Worm (Caenorhabditis elegans) whole organism, L1 larva: ENCODE results near the gene bli-2.

Source experiments
- C16A3.4 ChIP-seq: fragments of 150-350 bp; optimal IDR thresholded peaks from 2 replicates; lab custom pipeline; 2014; ENCODE audit warnings: missing biosample characterization, missing genetic modification characterization
- C34B4.2 ChIP-seq: sonication (generic microtip); optimal IDR thresholded peaks from 2 replicates; lab custom pipeline; 2017; ENCODE audit warnings: mild to moderate bottlenecking, missing genetic modification characterization, missing compliant biosample characterization
- F16B12.6 ChIP-seq: fragments of 150-350 bp; optimal IDR thresholded peaks from 2 replicates; lab custom pipeline; 2014; ENCODE audit warnings: missing biosample characterization, missing genetic modification characterization
- alr-1 ChIP-seq: fragments of 200-800 bp; sonication (Bioruptor generic); optimal IDR thresholded peaks from 2 replicates; lab custom pipeline; 2018; ENCODE audit warnings: borderline replicate concordance, mild to moderate bottlenecking, missing genetic modification characterization, missing compliant biosample characterization
- ama-1 ChIP-seq: fragments of 150-350 bp; optimal IDR thresholded peaks from 2 replicates; lab custom pipeline; 2014
- ceh-63 ChIP-seq: fragments of 200-800 bp; sonication (Bioruptor generic); optimal IDR thresholded peaks from 2 replicates; lab custom pipeline; 2018; ENCODE audit warnings: mild to moderate bottlenecking, missing genetic modification characterization, missing compliant biosample characterization
- ceh-82 ChIP-seq, 3 experiments: fragments of 150-350 bp in 1 of 3; sonication (generic microtip) in 2 of 3; optimal IDR thresholded peaks; 2 replicates each; lab custom pipeline; 2014 to 2017; ENCODE audit warnings: missing biosample characterization in 3 of 3, missing genetic modification characterization in 3 of 3
- ceh-88 ChIP-seq: fragments of 200-800 bp; sonication (Bioruptor generic); IDR thresholded peaks from 2 replicates; pipeline ENCODE4 v1.3.6; 2022; ENCODE audit warnings: missing genetic modification characterization, missing compliant biosample characterization
- dpl-1 ChIP-seq, 3 experiments: fragments of 150-350 bp in 2 of 3; sonication (generic microtip) in 1 of 3; optimal IDR thresholded peaks; 2 replicates each; lab custom pipeline; 2014 to 2017; ENCODE audit warnings: missing biosample characterization in 3 of 3, missing genetic modification characterization in 3 of 3, missing genetic modification reagents in 3 of 3
- efl-1 ChIP-seq, 4 experiments: fragments of 150-350 bp; optimal IDR thresholded peaks in 3 of 4; peaks in 1 of 4; 1 replicate in 1 of 4; 2 replicates in 3 of 4; lab custom pipeline; 2014; ENCODE audit warnings: missing biosample characterization in 2 of 4, missing genetic modification characterization in 2 of 4, missing genetic modification reagents in 2 of 4
- efl-3 ChIP-seq: fragments of 200-800 bp; sonication (Bioruptor generic); optimal IDR thresholded peaks from 2 replicates; lab custom pipeline; 2018; ENCODE audit warnings: mild to moderate bottlenecking, missing genetic modification characterization, missing compliant biosample characterization
- egl-13 ChIP-seq: sonication (generic microtip); optimal IDR thresholded peaks from 2 replicates; lab custom pipeline; 2016; ENCODE audit warnings: missing genotype, missing genetic modification reagents, missing genetic modification characterization, missing compliant biosample characterization
- elt-3 ChIP-seq, 6 experiments: fragments of 150-350 bp in 1 of 6; sonication (generic microtip); optimal IDR thresholded peaks; 2 replicates each; lab custom pipeline; 2017 to 2018; ENCODE audit warnings: missing biosample characterization in 6 of 6, missing genetic modification characterization in 6 of 6, inconsistent platforms in 1 of 6
- fos-1 ChIP-seq: fragments of 150-350 bp; optimal IDR thresholded peaks from 2 replicates; lab custom pipeline; 2014; ENCODE audit warnings: missing biosample characterization, missing genetic modification characterization
- grh-1 ChIP-seq: fragments of 200-800 bp; sonication (Bioruptor generic); IDR thresholded peaks from 2 replicates; pipeline ENCODE4 v1.3.6; 2022; ENCODE audit warnings: missing genetic modification reagents, missing genetic modification characterization, missing compliant biosample characterization
- hpl-2 ChIP-seq: fragments of 150-350 bp; optimal IDR thresholded peaks from 2 replicates; lab custom pipeline; 2014; ENCODE audit warnings: missing biosample characterization, missing genetic modification reagents, missing genetic modification characterization
- irx-1 ChIP-seq: sonication (generic microtip); optimal IDR thresholded peaks from 2 replicates; lab custom pipeline; 2016; ENCODE audit warnings: missing genetic modification characterization, missing compliant biosample characterization
- jun-1 ChIP-seq: fragments of 150-350 bp; optimal IDR thresholded peaks from 2 replicates; lab custom pipeline; 2014; ENCODE audit warnings: missing biosample characterization, missing genetic modification reagents, missing genetic modification characterization
- lin-15B ChIP-seq: fragments of 150-350 bp; sonication (generic microtip); optimal IDR thresholded peaks from 3 replicates; lab custom pipeline; 2014; ENCODE audit warnings: missing biosample characterization, missing genetic modification characterization
- lin-39 ChIP-seq: fragments of 150-350 bp; optimal IDR thresholded peaks from 2 replicates; lab custom pipeline; 2014; ENCODE audit warnings: missing biosample characterization, missing genetic modification reagents, missing genetic modification characterization
- lir-3 ChIP-seq: sonication (generic microtip); optimal IDR thresholded peaks from 2 replicates; lab custom pipeline; 2016; ENCODE audit warnings: mild to moderate bottlenecking, missing genetic modification characterization, moderate library complexity, missing compliant biosample characterization; ENCODE audit not compliant: poor library complexity
- lsy-2 ChIP-seq, 2 experiments: fragments of 150-350 bp; optimal IDR thresholded peaks; 2 replicates each; lab custom pipeline; 2014; ENCODE audit warnings: missing biosample characterization in 2 of 2, missing genetic modification characterization in 2 of 2
- mab-9 ChIP-seq: fragments of 200-800 bp; sonication (Bioruptor generic); IDR thresholded peaks from 2 replicates; pipeline ENCODE4 v1.3.6; 2022; ENCODE audit warnings: missing genetic modification reagents, missing genetic modification characterization, missing compliant biosample characterization
- nhr-19 ChIP-seq: fragments of 200-800 bp; sonication (Bioruptor generic); conservative IDR thresholded peaks from 2 replicates; pipeline ENCODE4 v1.3.6; 2022; ENCODE audit warnings: missing genetic modification characterization, missing compliant biosample characterization
- nhr-20 ChIP-seq: sonication (generic microtip); optimal IDR thresholded peaks from 2 replicates; lab custom pipeline; 2016; ENCODE audit warnings: mild to moderate bottlenecking, missing genetic modification characterization, missing compliant biosample characterization
- nhr-28 ChIP-seq: fragments of 150-350 bp; optimal IDR thresholded peaks from 2 replicates; lab custom pipeline; 2014; ENCODE audit warnings: missing biosample characterization, missing genetic modification characterization
- nhr-71 ChIP-seq: sonication (generic microtip); optimal IDR thresholded peaks from 2 replicates; lab custom pipeline; 2016; ENCODE audit warnings: mild to moderate bottlenecking, missing genetic modification characterization, moderate library complexity, missing compliant biosample characterization
- nhr-90 ChIP-seq: sonication (generic microtip); optimal IDR thresholded peaks from 2 replicates; lab custom pipeline; 2016; ENCODE audit warnings: mild to moderate bottlenecking, missing genetic modification characterization, missing compliant biosample characterization; ENCODE audit not compliant: poor library complexity
- pag-3 ChIP-seq: sonication (generic microtip); optimal IDR thresholded peaks from 2 replicates; lab custom pipeline; 2017; ENCODE audit warnings: missing genetic modification characterization, mild to moderate bottlenecking, missing compliant biosample characterization, antibody characterized with exemption, borderline replicate concordance; ENCODE audit not compliant: insufficient read depth
- snu-23 ChIP-seq: sonication (generic microtip); optimal IDR thresholded peaks from 2 replicates; lab custom pipeline; 2016; ENCODE audit warnings: missing genetic modification characterization, missing compliant biosample characterization
- sptf-1 ChIP-seq: fragments of 150-350 bp; optimal IDR thresholded peaks from 2 replicates; lab custom pipeline; 2014; ENCODE audit warnings: missing biosample characterization, missing genetic modification characterization
- sup-37 ChIP-seq: fragments of 200-800 bp; sonication (Bioruptor generic); optimal IDR thresholded peaks from 2 replicates; lab custom pipeline; 2018; ENCODE audit warnings: mild to moderate bottlenecking, missing genetic modification characterization, missing compliant biosample characterization
- swsn-7 ChIP-seq: sonication (generic microtip); optimal IDR thresholded peaks from 2 replicates; lab custom pipeline; 2016; ENCODE audit warnings: missing genetic modification characterization, missing compliant biosample characterization
- tlp-1 ChIP-seq: fragments of 150-350 bp; optimal IDR thresholded peaks from 2 replicates; lab custom pipeline; 2014; ENCODE audit warnings: missing biosample characterization, missing genetic modification characterization
- unc-130 ChIP-seq: fragments of 150-350 bp; optimal IDR thresholded peaks from 2 replicates; lab custom pipeline; 2017; ENCODE audit warnings: missing biosample characterization, missing genetic modification characterization, inconsistent platforms
- unc-62 ChIP-seq: fragments of 150-350 bp; optimal IDR thresholded peaks from 2 replicates; lab custom pipeline; 2014; ENCODE audit warnings: missing biosample characterization, missing genetic modification reagents, missing genetic modification characterization
- unc-98 ChIP-seq: fragments of 200-800 bp; sonication (Bioruptor generic); IDR thresholded peaks from 2 replicates; pipeline ENCODE4 v1.3.6; 2022; ENCODE audit warnings: missing genetic modification characterization, missing compliant biosample characterization
- ztf-4 ChIP-seq: fragments of 150-350 bp; optimal IDR thresholded peaks from 2 replicates; lab custom pipeline; 2014; ENCODE audit warnings: missing biosample characterization, missing genetic modification characterization

Gene bli-2

DNA sequence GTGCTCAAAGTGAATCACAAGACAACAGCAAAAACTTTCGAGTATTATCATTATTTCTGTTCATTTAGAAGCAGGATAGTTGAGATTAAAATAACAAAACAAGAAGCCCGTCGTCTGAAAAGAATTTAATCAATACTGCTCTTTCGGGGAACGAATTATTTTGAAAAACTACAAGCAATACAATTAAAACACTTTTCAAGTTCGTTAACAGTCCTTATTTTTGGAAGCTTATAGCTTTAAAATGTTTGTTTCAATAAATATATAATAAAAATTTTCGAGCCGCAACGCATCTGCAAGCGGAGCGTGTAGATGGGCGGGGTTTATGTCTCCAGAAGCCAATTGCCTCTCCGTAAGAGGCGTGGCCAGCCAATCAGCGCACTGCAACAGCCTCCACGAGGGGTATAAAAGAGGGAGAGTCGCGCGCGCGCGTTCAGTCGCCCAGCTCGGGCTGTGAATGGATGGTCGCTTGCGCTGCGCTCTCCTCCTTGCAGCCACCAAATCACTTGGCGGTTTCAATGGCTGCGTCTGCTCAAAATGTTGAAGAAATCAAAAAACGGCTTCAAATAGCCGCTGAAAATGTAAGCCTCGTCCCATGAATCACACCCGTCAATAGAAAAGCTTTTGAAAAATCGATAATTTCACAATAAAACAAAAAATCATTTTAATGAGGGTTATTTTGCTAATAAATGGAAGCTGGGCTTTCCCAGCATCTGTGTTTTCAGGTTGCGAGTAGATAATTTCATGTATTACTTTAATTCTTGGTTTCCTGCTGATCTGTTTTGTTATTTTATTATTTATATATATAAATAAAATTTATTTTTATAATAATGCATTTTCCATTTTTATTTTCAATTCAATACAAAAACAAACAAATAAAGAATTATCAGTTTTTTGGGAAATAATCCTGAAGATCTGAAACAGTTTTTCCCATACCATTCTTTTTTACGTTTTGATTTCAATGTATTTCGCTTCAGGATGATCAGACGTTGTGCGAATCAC is 8.8 kb upstream of the bli-2 start, which contains the start of the genes ift-43 and mdt-26 (continued):
- peak; percentile 82 for TF ChIP-seq jun-1 (tag; lab: Kevin White, UChicago)
- no peak for TF ChIP-seq fos-1 (tag; lab: Kevin White, UChicago)
- no peak for TF ChIP-seq sptf-1 (tag; lab: Kevin White, UChicago)
- TF ChIP-seq nhr-71: peak; percentile 93
- peak; percentile 76 for TF ChIP-seq C16A3.4 (tag; lab: Kevin White, UChicago)
- peak; percentile 83 to 90 for TF ChIP-seq lsy-2 (tag; optimal IDR thresholded peaks at IDR 0.05; lab: Kevin White, UChicago)
- TF ChIP-seq grh-1 (GFP tag; lab: Robert Waterston, UW): peak; percentile 66
- peak; percentile 81 for TF ChIP-seq nhr-19 (GFP tag; lab: Robert Waterston, UW)
- TF ChIP-seq efl-1 (optimal IDR thresholded peaks at IDR 0.05; lab: Kevin White, UChicago): peak; percentile 68 to 74
- peak; percentile 64 to 96 for TF ChIP-seq efl-1 (GFP tag; optimal IDR thresholded peaks at IDR 0.05 in 1 of 2; lab: Kevin White, UChicago)
- peak; percentile 1 for TF ChIP-seq pag-3 (tag; lab: Kevin White, UChicago)
- peak; percentile 93 for TF ChIP-seq snu-23
- peak; percentile 99 for TF ChIP-seq ama-1 (lab: Kevin White, UChicago)
- no peak for TF ChIP-seq unc-98
- TF ChIP-seq unc-130 (tag; lab: Kevin White, UChicago): no peak
- peak; percentile 93 for TF ChIP-seq swsn-7 (tag; lab: Kevin White, UChicago)
- peak; percentile 73 for TF ChIP-seq ztf-4 (tag; lab: Kevin White, UChicago)
- peak; percentile 38 for TF ChIP-seq lin-39 (tag; lab: Kevin White, UChicago)
- peak; percentile 14 for TF ChIP-seq C34B4.2
- TF ChIP-seq dpl-1 (GFP tag; optimal IDR thresholded peaks at IDR 0.05; lab: Kevin White, UChicago): peak; percentile 35 to 70 (median 60)
- TF ChIP-seq egl-13: peak; percentile 85
- no peak for TF ChIP-seq nhr-28 (tag; lab: Kevin White, UChicago)
- TF ChIP-seq irx-1: peak; percentile 87
- no peak for TF ChIP-seq alr-1 (tag; lab: Kevin White, UChicago)
- peak; percentile 88 for TF ChIP-seq nhr-90
- TF ChIP-seq sup-37 (GFP tag; lab: Kevin White, UChicago): peak; percentile 82
- TF ChIP-seq nhr-20 (tag; lab: Kevin White, UChicago): peak; percentile 90
- peak; percentile 74 for TF ChIP-seq efl-3 (GFP tag; lab: Kevin White, UChicago)
- TF ChIP-seq ceh-88: peak; percentile 71
- peak; percentile 17 to 89 (median 77) for TF ChIP-seq ceh-82 (tag; optimal IDR thresholded peaks at IDR 0.05; lab: Kevin White, UChicago)
- peak; percentile 67 for TF ChIP-seq lin-15B (tag; lab: Kevin White, UChicago)
- no peak for TF ChIP-seq unc-62
- TF ChIP-seq F16B12.6 (tag; lab: Kevin White, UChicago): peak; percentile 48
- TF ChIP-seq elt-3 (tag; optimal IDR thresholded peaks at IDR 0.05; lab: Kevin White, UChicago): peak in 2 of 6 experiments; percentile 57 to 58
- peak; percentile 15 for TF ChIP-seq ceh-63 (GFP tag; lab: Kevin White, UChicago)
- TF ChIP-seq hpl-2 (GFP tag; lab: Kevin White, UChicago): peak; percentile 49
- TF ChIP-seq tlp-1 (tag; lab: Kevin White, UChicago): no peak
- TF ChIP-seq lir-3: peak; percentile 53

DNA sequence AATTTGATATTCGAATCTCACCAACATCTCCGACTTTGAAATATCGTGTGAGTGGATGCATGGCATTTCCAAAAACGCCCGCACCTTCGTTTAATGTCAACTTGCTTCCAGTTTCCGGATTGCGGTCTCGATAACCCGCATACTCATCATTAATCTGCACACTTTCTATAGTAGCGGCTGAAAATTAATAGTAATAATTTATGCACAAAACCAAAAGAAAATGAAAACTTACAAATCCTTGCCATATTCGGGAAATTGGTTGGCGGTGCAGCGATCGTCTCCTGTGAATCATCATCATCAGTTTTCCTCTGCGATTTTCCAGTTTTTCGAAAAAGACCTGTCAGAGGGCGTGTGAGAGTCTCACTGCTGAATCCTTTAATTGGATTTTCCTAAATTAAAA is 7.9 kb upstream of the bli-2 start:
- TF ChIP-seq mab-9: peak; percentile 27; the same call in 1 of the 2 replicates
- TF ChIP-seq C16A3.4 (tag; lab: Kevin White, UChicago): no peak
